Worm (Caenorhabditis elegans) whole organism, L3 larva: Measurements from ENCODE around the gene spp-3.
A peak's percentile ranks its signal among the peaks of the same experiment; 100 is the strongest.

Source experiments
- ZK546.5 ChIP-seq: sonication (generic microtip); optimal IDR thresholded peaks from 2 replicates; lab custom pipeline; 2017; ENCODE audit warnings: missing biosample characterization, missing genetic modification characterization
- aly-2 ChIP-seq: fragments of 150-350 bp; optimal IDR thresholded peaks from 2 replicates; lab custom pipeline; 2014; ENCODE audit warnings: missing biosample characterization, missing genetic modification characterization
- ama-1 ChIP-seq: fragments of 150-350 bp; optimal IDR thresholded peaks from 2 replicates; lab custom pipeline; 2018
- ceh-16 ChIP-seq: sonication (generic microtip); optimal IDR thresholded peaks from 2 replicates; lab custom pipeline; 2017; ENCODE audit warnings: missing biosample characterization, missing genetic modification characterization
- ceh-28 ChIP-seq: fragments of 150-350 bp; optimal IDR thresholded peaks from 2 replicates; lab custom pipeline; 2014; ENCODE audit warnings: missing biosample characterization, missing genetic modification reagents, missing genetic modification characterization
- ceh-9 ChIP-seq: sonication (generic microtip); optimal IDR thresholded peaks from 2 replicates; lab custom pipeline; 2018; ENCODE audit warnings: missing biosample characterization, missing genetic modification characterization
- egl-27 ChIP-seq: sonication (generic microtip); optimal IDR thresholded peaks from 4 replicates; lab custom pipeline; 2017; ENCODE audit warnings: missing biosample characterization, missing genetic modification reagents, missing genetic modification characterization
- elt-1 ChIP-seq: fragments of 150-350 bp; optimal IDR thresholded peaks from 2 replicates; lab custom pipeline; 2014; ENCODE audit warnings: missing biosample characterization, missing genetic modification characterization
- elt-2 ChIP-seq: sonication (generic microtip); optimal IDR thresholded peaks from 2 replicates; lab custom pipeline; 2016; ENCODE audit warnings: missing genetic modification reagents, mild to moderate bottlenecking, missing genetic modification characterization, missing compliant biosample characterization
- elt-3 ChIP-seq, 3 experiments: fragments of 150-350 bp in 1 of 3; sonication (generic microtip) in 2 of 3; optimal IDR thresholded peaks; 2 replicates in 2 of 3; 4 replicates in 1 of 3; lab custom pipeline; 2014 to 2017; ENCODE audit warnings: missing biosample characterization in 3 of 3, missing genetic modification characterization in 3 of 3
- fkh-2 ChIP-seq: fragments of 150-350 bp; optimal IDR thresholded peaks from 2 replicates; lab custom pipeline; 2014; ENCODE audit warnings: missing biosample characterization, missing genetic modification reagents, missing genetic modification characterization
- fos-1 ChIP-seq: fragments of 150-350 bp; optimal IDR thresholded peaks from 2 replicates; lab custom pipeline; 2014; ENCODE audit warnings: missing biosample characterization, missing genetic modification characterization
- hmg-11 ChIP-seq: sonication (generic microtip); optimal IDR thresholded peaks from 2 replicates; lab custom pipeline; 2016; ENCODE audit warnings: missing genetic modification characterization, missing compliant biosample characterization
- jun-1 ChIP-seq: fragments of 150-350 bp; optimal IDR thresholded peaks from 2 replicates; lab custom pipeline; 2014; ENCODE audit warnings: missing biosample characterization, missing genetic modification reagents, missing genetic modification characterization
- lsy-12 ChIP-seq: sonication (generic microtip); optimal IDR thresholded peaks from 2 replicates; lab custom pipeline; 2016; ENCODE audit warnings: mild to moderate bottlenecking, missing genetic modification characterization, missing compliant biosample characterization
- mdl-1 ChIP-seq: fragments of 150-350 bp; optimal IDR thresholded peaks from 2 replicates; lab custom pipeline; 2014; ENCODE audit warnings: missing biosample characterization, missing genetic modification characterization
- mml-1 ChIP-seq: fragments of 150-350 bp; sonication (generic microtip); optimal IDR thresholded peaks from 3 replicates; lab custom pipeline; 2014; ENCODE audit warnings: missing biosample characterization, missing genetic modification characterization
- nhr-11 ChIP-seq: fragments of 150-350 bp; optimal IDR thresholded peaks from 2 replicates; lab custom pipeline; 2014; ENCODE audit warnings: missing biosample characterization, missing genetic modification characterization
- nhr-12 ChIP-seq: fragments of 150-350 bp; optimal IDR thresholded peaks from 2 replicates; lab custom pipeline; 2014; ENCODE audit warnings: missing biosample characterization, missing genetic modification characterization
- nhr-237 ChIP-seq: fragments of 150-350 bp; optimal IDR thresholded peaks from 2 replicates; lab custom pipeline; 2014; ENCODE audit warnings: missing biosample characterization, missing genetic modification characterization
- nhr-43 ChIP-seq: sonication (generic microtip); optimal IDR thresholded peaks from 2 replicates; lab custom pipeline; 2016; ENCODE audit warnings: mild to moderate bottlenecking, missing genetic modification characterization, missing compliant biosample characterization; ENCODE audit not compliant: poor library complexity, severe bottlenecking
- nhr-67 ChIP-seq: fragments of 150-350 bp; optimal IDR thresholded peaks from 2 replicates; lab custom pipeline; 2014; ENCODE audit warnings: missing biosample characterization, missing genetic modification characterization
- nhr-76 ChIP-seq: fragments of 150-350 bp; sonication (generic microtip); optimal IDR thresholded peaks from 5 replicates; lab custom pipeline; 2014; ENCODE audit warnings: missing biosample characterization, missing genetic modification characterization
- pha-4 ChIP-seq: fragments of 150-350 bp; optimal IDR thresholded peaks from 2 replicates; lab custom pipeline; 2014; ENCODE audit warnings: missing biosample characterization, missing genetic modification reagents, missing genetic modification characterization
- pqm-1 ChIP-seq: fragments of 150-350 bp; optimal IDR thresholded peaks from 2 replicates; lab custom pipeline; 2017; ENCODE audit warnings: missing biosample characterization, missing genetic modification characterization, inconsistent platforms
- sea-2 ChIP-seq: fragments of 150-350 bp; sonication (generic microtip); optimal IDR thresholded peaks from 4 replicates; lab custom pipeline; 2014; ENCODE audit warnings: missing biosample characterization, missing genetic modification reagents, missing genetic modification characterization
- skn-1 ChIP-seq: fragments of 150-350 bp; optimal IDR thresholded peaks from 2 replicates; lab custom pipeline; 2014; ENCODE audit warnings: missing biosample characterization, missing genetic modification characterization
- tbx-2 ChIP-seq: sonication (generic microtip); optimal IDR thresholded peaks from 2 replicates; lab custom pipeline; 2016; ENCODE audit warnings: mild to moderate bottlenecking, missing genetic modification characterization, missing compliant biosample characterization
- unc-62 ChIP-seq: fragments of 150-350 bp; sonication (generic microtip); optimal IDR thresholded peaks from 4 replicates; lab custom pipeline; 2014; ENCODE audit warnings: missing biosample characterization, missing genetic modification reagents, missing genetic modification characterization
- ztf-11 ChIP-seq: fragments of 150-350 bp; optimal IDR thresholded peaks from 2 replicates; lab custom pipeline; 2014; ENCODE audit warnings: missing biosample characterization, missing genetic modification characterization
- ztf-4 ChIP-seq: fragments of 150-350 bp; optimal IDR thresholded peaks from 2 replicates; lab custom pipeline; 2014; ENCODE audit warnings: missing biosample characterization, missing genetic modification characterization

Gene spp-3

DNA sequence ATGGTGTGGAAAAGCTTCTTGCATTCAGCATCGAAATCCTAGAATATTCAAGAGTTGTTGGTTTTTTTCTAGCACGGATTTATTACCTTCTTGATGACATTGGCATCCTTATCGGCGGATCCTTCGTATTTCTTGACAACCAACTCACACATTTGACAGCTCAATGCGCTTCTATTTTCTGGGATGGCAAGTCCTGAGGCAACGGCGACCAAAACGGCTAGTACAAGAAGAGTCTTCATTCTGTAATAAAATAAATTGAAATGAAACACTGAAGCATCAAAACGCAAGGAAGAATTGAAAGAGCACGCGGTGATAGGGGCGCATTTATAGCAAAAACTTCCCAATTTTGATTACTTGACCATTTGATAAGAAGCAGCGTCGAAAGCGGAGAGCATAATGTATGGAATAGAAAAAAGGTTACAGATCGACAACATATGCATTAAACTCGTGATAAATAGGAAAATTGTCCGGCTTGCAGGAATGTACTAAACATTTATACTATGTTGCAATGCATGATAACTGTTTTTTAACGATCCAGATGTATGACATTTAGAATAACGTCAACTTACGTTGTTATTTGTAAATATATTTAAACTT is 5.1 kb upstream of the spp-3 start, which contains the start of gene spp-5:
TSS of gene spp-5 (minus strand) at position 240 of the 597 bp plus-strand sequence.
- TF ChIP-seq pha-4 (tag; lab: Kevin White, UChicago) (peak; percentile 78), jun-1 (tag; lab: Kevin White, UChicago) (peak; percentile 63), nhr-11 (no peak), elt-2 (tag; lab: Kevin White, UChicago) (peak; percentile 95), elt-3 (tag; optimal IDR thresholded peaks at IDR 0.05; lab: Kevin White, UChicago) (no peak), ama-1 (lab: Kevin White, UChicago) (peak; percentile 41), mdl-1 (tag; lab: Kevin White, UChicago) (peak; percentile 14), ceh-9 (no peak), pqm-1 (tag; lab: Kevin White, UChicago) (peak; percentile 97)
- TF ChIP-seq, all 47 proteins: peak for 6

ce11 chrX:7318639-7319038 is 3.5 kb upstream of the spp-3 start, which contains the start of gene spp-4:
spp-4 (minus strand) TSS chrX:7318756.
- TF ChIP-seq nhr-12 (no peak), elt-2 (tag; lab: Kevin White, UChicago) (peak; percentile 84)

DNA sequence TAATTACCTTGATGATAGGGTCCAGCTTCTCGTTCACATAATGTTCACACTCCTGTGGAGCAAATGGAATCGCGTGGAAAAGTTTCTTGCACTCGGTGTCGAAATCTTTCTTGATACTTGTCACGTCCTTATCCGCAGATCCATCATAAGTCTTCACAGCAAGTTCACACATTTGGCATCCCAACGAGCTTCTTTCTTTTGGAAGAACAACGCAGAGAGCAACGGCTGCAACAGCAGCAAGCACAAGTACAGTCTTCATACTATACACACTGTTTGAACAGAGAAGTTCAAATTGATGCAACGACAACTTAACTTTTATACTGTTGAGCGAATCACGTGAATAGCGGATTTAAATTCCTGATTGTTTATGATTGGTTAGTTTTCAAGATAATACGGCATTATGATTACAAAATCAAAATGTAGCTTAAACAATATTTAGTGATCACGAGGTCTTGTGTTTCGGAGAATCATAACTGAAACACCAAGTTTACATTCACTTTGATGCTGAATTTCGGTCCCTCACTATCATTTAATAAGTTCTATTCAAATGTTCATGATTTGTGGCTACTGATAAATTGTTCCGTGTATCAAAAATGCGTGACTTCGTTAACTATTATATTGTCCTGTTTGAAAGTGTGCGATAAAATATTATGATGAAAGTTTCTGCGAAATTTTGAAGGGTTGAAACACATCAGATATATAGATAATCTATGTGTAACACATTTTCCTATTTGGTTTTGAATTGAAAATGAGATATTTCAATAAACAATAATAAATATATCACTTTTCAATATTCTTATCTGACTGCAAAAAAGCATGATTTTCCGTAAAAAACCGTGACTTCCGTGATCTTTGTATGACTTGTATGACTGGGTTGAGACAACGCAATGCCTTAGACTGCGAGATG is 1.6 kb upstream of the spp-3 start, which contains the start of the genes spp-2 and spp-6:
TSS of gene spp-2 (minus strand) at position 334 of the 907 bp plus-strand sequence.
TSS of gene spp-6 (plus strand) at position 857 of the 907 bp plus-strand sequence.
- TF ChIP-seq mml-1 (tag; lab: Kevin White, UChicago): no peak
- TF ChIP-seq nhr-237 (tag; lab: Kevin White, UChicago): no peak
- TF ChIP-seq fkh-2 (tag; lab: Kevin White, UChicago): no peak
- no peak for TF ChIP-seq tbx-2
- no peak for TF ChIP-seq lsy-12 (tag; lab: Kevin White, UChicago)
- TF ChIP-seq ama-1 (lab: Kevin White, UChicago): peak; percentile 71
- TF ChIP-seq elt-2 (tag; lab: Kevin White, UChicago): peak; percentile 90
- no peak for TF ChIP-seq nhr-76
- TF ChIP-seq aly-2: no peak
- TF ChIP-seq ZK546.5: no peak
- no peak for TF ChIP-seq elt-3 (tag; optimal IDR thresholded peaks at IDR 0.05; lab: Kevin White, UChicago)
- no peak for TF ChIP-seq ztf-4 (tag; lab: Kevin White, UChicago)
- TF ChIP-seq pqm-1 (tag; lab: Kevin White, UChicago): peak; percentile 85
- TF ChIP-seq nhr-12: no peak
- TF ChIP-seq pha-4 (tag; lab: Kevin White, UChicago): peak; percentile 29

- TF ChIP-seq pqm-1 (tag; lab: Kevin White, UChicago): peak; percentile 4
- TF ChIP-seq ceh-28 (tag; lab: Kevin White, UChicago): no peak
- TF ChIP-seq elt-2 (tag; lab: Kevin White, UChicago): peak; percentile 54
These were observed 589 bp downstream of the spp-3 start for ce11 chrX:7314564-7314963.

- TF ChIP-seq hmg-11 (tag; lab: Kevin White, UChicago): no peak
- TF ChIP-seq fkh-2 (tag; lab: Kevin White, UChicago): no peak
These were observed 1.9 kb downstream of the spp-3 start for ce11 chrX:7313236-7313635.

ce11 chrX:7311870-7312269 is 3.3 kb downstream of the spp-3 start:
- TF ChIP-seq mdl-1 (tag; lab: Kevin White, UChicago) (no peak), ztf-4 (tag; lab: Kevin White, UChicago) (no peak), jun-1 (tag; lab: Kevin White, UChicago) (no peak), nhr-43 (tag; lab: Kevin White, UChicago) (no peak), ztf-11 (no peak), nhr-67 (tag; lab: Kevin White, UChicago) (no peak), skn-1 (tag; lab: Kevin White, UChicago) (no peak), unc-62 (no peak), ceh-16 (no peak), fos-1 (tag; lab: Kevin White, UChicago) (no peak), nhr-237 (tag; lab: Kevin White, UChicago) (no peak), nhr-12 (no peak), sea-2 (GFP tag; lab: Kevin White, UChicago) (no peak), ama-1 (lab: Kevin White, UChicago) (no peak), egl-27 (tag; lab: Kevin White, UChicago) (no peak), elt-1 (tag; lab: Kevin White, UChicago) (no peak), nhr-76 (no peak)
